Worm (Caenorhabditis elegans): ENCODE data around the gene C24A3.4.

C24A3.4 gene

DNA sequence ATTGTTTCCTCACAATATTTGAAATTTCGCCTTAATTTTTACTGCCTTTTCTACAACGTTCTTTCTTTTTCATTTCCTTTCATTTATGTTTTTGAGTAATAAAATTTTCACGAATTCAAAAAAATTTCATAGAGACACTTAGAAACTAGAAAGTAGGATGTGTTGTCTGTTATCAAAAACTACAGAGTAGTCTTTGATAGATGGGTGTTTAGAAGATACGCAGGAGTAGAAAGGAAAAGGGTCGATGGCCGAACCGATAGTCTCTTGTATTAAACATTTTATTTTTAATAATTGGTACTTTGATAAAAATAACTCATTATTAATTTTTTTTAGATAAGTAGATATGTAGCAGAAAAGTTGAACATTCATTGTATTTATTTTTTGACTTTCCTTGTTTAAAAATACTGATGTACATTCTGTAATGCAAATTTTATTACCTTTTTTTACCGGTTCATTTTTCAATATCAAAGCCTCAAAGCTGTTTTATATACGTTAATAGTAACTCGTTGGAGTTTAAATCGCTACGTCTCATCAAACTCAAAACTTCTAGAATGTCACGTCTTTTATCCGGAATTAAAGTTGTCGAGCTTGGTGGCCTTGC, at the start of gene C24A3.4:
Gene C24A3.4, plus strand, starts transcription at position 551 of the 601 bp plus-strand sequence.
- no peak for TF ChIP-seq hsf-1 (GFP tag; IDR thresholded peaks at IDR 0.05)
- TF ChIP-seq let-607 (tag; optimal IDR thresholded peaks at IDR 0.05), result no peak
- no peak for TF ChIP-seq hrde-1 (tag; optimal IDR thresholded peaks at IDR 0.05; ENCODE audit: borderline replicate concordance)
- TF ChIP-seq die-1 (tag; optimal IDR thresholded peaks at IDR 0.05), result no peak
- TF ChIP-seq snpc-4 (GFP tag; optimal IDR thresholded peaks at IDR 0.05), result no peak
- no peak for TF ChIP-seq snpc-4 (tag; optimal IDR thresholded peaks at IDR 0.05)
- no peak for TF ChIP-seq ztf-28 (GFP tag; IDR thresholded peaks at IDR 0.05)
- TF ChIP-seq T26A5.8 (tag; optimal IDR thresholded peaks at IDR 0.05), result no peak
- TF ChIP-seq pha-4 (tag; optimal IDR thresholded peaks at IDR 0.05), result no peak
- no peak for TF ChIP-seq F52B5.7 (tag; optimal IDR thresholded peaks at IDR 0.05)
- no peak for TF ChIP-seq F33H1.4 (GFP tag; IDR thresholded peaks at IDR 0.05)
- no peak for TF ChIP-seq ceh-91 (GFP tag; IDR thresholded peaks at IDR 0.05)

DNA sequence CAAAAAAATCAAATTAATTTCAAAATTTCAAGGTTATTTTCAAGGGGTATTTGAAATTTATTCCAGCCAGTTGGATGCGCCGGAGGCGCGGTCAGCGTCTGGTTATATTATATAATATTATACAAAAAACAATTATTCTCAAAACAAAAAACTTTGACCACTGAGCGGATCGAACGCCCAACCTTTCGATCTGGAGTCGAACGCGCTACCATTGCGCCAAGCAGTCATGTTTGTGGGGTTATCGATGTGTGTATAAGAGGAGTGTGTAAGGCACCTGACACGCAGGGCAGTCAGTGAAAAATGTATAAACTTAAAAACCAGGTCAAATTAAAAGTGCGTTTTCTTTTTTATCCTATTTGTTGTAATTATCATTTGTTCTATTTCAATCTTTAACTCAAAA, 48.1 kb upstream of the C24A3.4 start:
- 0 out of 2 replicates have a peak, but pooled peaks have one; percentile 37 for TF ChIP-seq mcd-1 (GFP tag; IDR thresholded peaks at IDR 0.05)
- TF ChIP-seq ceh-40 (GFP tag; IDR thresholded peaks at IDR 0.05), result peak; percentile 19; the same call in 1 of the 2 replicates
- TF ChIP-seq tbp1 (GFP tag; optimal IDR thresholded peaks at IDR 0.05), result peak; percentile 93
- no peak for TF ChIP-seq efl-1 (GFP tag; optimal IDR thresholded peaks at IDR 0.05)
- peak; percentile 57 for TF ChIP-seq D2030.7 (GFP tag; IDR thresholded peaks at IDR 0.05)
- no peak for TF ChIP-seq snpc-1.1 (tag; optimal IDR thresholded peaks at IDR 0.05; ENCODE audit: insufficient read depth)
- peak; percentile 69 for TF ChIP-seq pbrm-1 (GFP tag; IDR thresholded peaks at IDR 0.05)
- TF ChIP-seq sdz-38 (tag; optimal IDR thresholded peaks at IDR 0.05), result no peak
- peak; percentile 62 for TF ChIP-seq rpc-1 (optimal IDR thresholded peaks at IDR 0.05)
- peak; percentile 78 for TF ChIP-seq rpc-1 (tag; optimal IDR thresholded peaks at IDR 0.05)
- peak; percentile 55 for TF ChIP-seq him-1 (tag; optimal IDR thresholded peaks at IDR 0.05)
- TF ChIP-seq aptf-3 (GFP tag; IDR thresholded peaks at IDR 0.05), result no peak
- peak; percentile 68 for TF ChIP-seq die-1 (tag; optimal IDR thresholded peaks at IDR 0.05)
- TF ChIP-seq F57A8.1 (GFP tag; optimal IDR thresholded peaks at IDR 0.05), result no peak
- no peak for TF ChIP-seq cebp-1 (GFP tag; IDR thresholded peaks at IDR 0.05)
- TF ChIP-seq cebp-1 (tag; optimal IDR thresholded peaks at IDR 0.05), result peak; percentile 23
- no peak for TF ChIP-seq B0019.2 (GFP tag; conservative IDR thresholded peaks at IDR 0.05)
- TF ChIP-seq K12H6.12 (tag; optimal IDR thresholded peaks at IDR 0.05), result no peak
- no peak for TF ChIP-seq T26A5.8 (tag; optimal IDR thresholded peaks at IDR 0.05)
- peak; percentile 24 for TF ChIP-seq snpc-1.3 (tag; optimal IDR thresholded peaks at IDR 0.05; ENCODE audit: insufficient read depth)
- TF ChIP-seq F23B12.7 (tag; optimal IDR thresholded peaks at IDR 0.05; ENCODE audit: insufficient read depth), result peak; percentile 29
- no peak for TF ChIP-seq lin-40 (tag; optimal IDR thresholded peaks at IDR 0.05)
- TF ChIP-seq attf-5 (GFP tag; optimal IDR thresholded peaks at IDR 0.05), result peak; percentile 18
- TF ChIP-seq snpc-4 (GFP tag; optimal IDR thresholded peaks at IDR 0.05), result peak; percentile 22
- TF ChIP-seq snpc-4 (tag; optimal IDR thresholded peaks at IDR 0.05), result peak in 1 of 4 experiments; percentile 46
- TF ChIP-seq mes-4 (tag; optimal IDR thresholded peaks at IDR 0.05), result no peak
- TF ChIP-seq ekl-4 (GFP tag; IDR thresholded peaks at IDR 0.05), result 0 out of 2 replicates have a peak, but pooled peaks have one; percentile 31
- no peak for TF ChIP-seq aptf-2 (GFP tag; conservative IDR thresholded peaks at IDR 0.05)
- TF ChIP-seq ccch-3 (GFP tag; optimal IDR thresholded peaks at IDR 0.05), result no peak
- no peak for TF ChIP-seq Y79H2A.3 (GFP tag; conservative IDR thresholded peaks at IDR 0.05)
- no peak for TF ChIP-seq F37B4.10 (GFP tag; IDR thresholded peaks at IDR 0.05)
- TF ChIP-seq snpc-3.4 (tag; optimal IDR thresholded peaks at IDR 0.05), result peak; percentile 34
- TF ChIP-seq ama-1 (optimal IDR thresholded peaks at IDR 0.05), result no peak
- TF ChIP-seq ama-1 (GFP tag; optimal IDR thresholded peaks at IDR 0.05), result peak in 1 of 2 experiments; percentile 36
- TF ChIP-seq somi-1 (GFP tag; optimal IDR thresholded peaks at IDR 0.05), result no peak
- no peak for TF ChIP-seq sea-2 (GFP tag; IDR thresholded peaks at IDR 0.05)
- TF ChIP-seq lin-26 (GFP tag; IDR thresholded peaks at IDR 0.05), result peak; percentile 77; the same call in 1 of the 2 replicates
- TF ChIP-seq ztf-18 (tag; optimal IDR thresholded peaks at IDR 0.05), result peak; percentile 34
- no peak for TF ChIP-seq hlh-12 (tag; optimal IDR thresholded peaks at IDR 0.05)
